Worm (Caenorhabditis elegans): Measurements from ENCODE around the gene C09F12.2.

- no peak for TF ChIP-seq efl-1 (GFP tag; optimal IDR thresholded peaks at IDR 0.05)
- no peak for TF ChIP-seq F49E8.2 (tag; optimal IDR thresholded peaks at IDR 0.05; ENCODE audit: insufficient read depth)
- TF ChIP-seq bed-2 (GFP tag; IDR thresholded peaks at IDR 0.05), result no peak
- no peak for TF ChIP-seq tbx-9 (tag; optimal IDR thresholded peaks at IDR 0.05; ENCODE audit: borderline replicate concordance)
- no peak for TF ChIP-seq F55B11.4 (tag; optimal IDR thresholded peaks at IDR 0.05; ENCODE audit: borderline replicate concordance, insufficient read depth)
- no peak for TF ChIP-seq Y53G8AR.9 (GFP tag; conservative IDR thresholded peaks at IDR 0.05)
- no peak for TF ChIP-seq egl-44 (GFP tag; IDR thresholded peaks at IDR 0.05)
- TF ChIP-seq mel-28 (tag; optimal IDR thresholded peaks at IDR 0.05; ENCODE audit: borderline replicate concordance), result no peak
These were observed 3.3 kb downstream of the C09F12.2 start, which contains the start of gene lpr-3 for ce11 chrX:11057028-11057427.

Measured in whole organism, young adult.